Worm (Caenorhabditis elegans): ENCODE data around the gene F57G4.11.

DNA sequence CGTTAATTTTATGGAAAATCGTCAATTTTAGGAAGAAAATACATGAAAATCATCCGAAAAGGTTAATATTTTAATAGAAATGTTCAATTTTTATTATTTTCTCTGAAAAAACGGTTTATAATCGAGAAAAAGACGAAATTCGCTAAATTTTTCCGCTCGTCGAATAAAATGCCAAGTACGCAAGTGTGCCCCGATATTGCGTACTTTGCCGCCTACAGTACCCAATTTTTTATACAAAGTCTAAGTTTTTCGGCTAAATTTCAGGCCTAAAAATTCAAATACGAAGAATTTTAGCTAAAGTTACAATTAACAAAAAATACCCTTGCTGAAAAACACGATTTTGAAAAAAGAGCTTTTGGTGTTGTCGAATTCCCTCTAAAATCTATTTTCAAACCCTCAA is 33.8 kb downstream of the F57G4.11 start:
- TF ChIP-seq nhr-90 (tag; optimal IDR thresholded peaks at IDR 0.05) (no peak), die-1 (tag; optimal IDR thresholded peaks at IDR 0.05) (no peak), unc-62 (GFP tag; optimal IDR thresholded peaks at IDR 0.05) (no peak), lin-26 (GFP tag; IDR thresholded peaks at IDR 0.05) (no peak), athp-1 (tag; optimal IDR thresholded peaks at IDR 0.05) (no peak), egrh-3 (GFP tag; IDR thresholded peaks at IDR 0.05) (no peak), F49E8.2 (tag; optimal IDR thresholded peaks at IDR 0.05; ENCODE audit: insufficient read depth) (no peak), pha-4 (tag; optimal IDR thresholded peaks at IDR 0.05) (no peak), akir-1 (GFP tag; optimal IDR thresholded peaks at IDR 0.05) (no peak), fkh-3 (tag; optimal IDR thresholded peaks at IDR 0.05) (no peak), dpl-1 (GFP tag; optimal IDR thresholded peaks at IDR 0.05) (no peak), F52B5.7 (tag; optimal IDR thresholded peaks at IDR 0.05) (no peak), nhr-120 (GFP tag; IDR thresholded peaks at IDR 0.05) (no peak), ceh-79 (tag; optimal IDR thresholded peaks at IDR 0.05) (no peak)
